Fruit fly (Drosophila melanogaster) whole organism, adult: ENCODE results near the gene qtc.
A peak's percentile ranks its signal among the peaks of the same experiment; 100 is the strongest.

Source experiments
- CG1620 ChIP-seq: fragments of 200-800 bp; sonication (Bioruptor generic); optimal IDR thresholded peaks from 2 replicates; lab custom pipeline; 2016; ENCODE audit warnings: missing biosample characterization, missing genetic modification characterization
- CG5204 ChIP-seq: fragments of 200-800 bp; sonication (Bioruptor generic); optimal IDR thresholded peaks from 2 replicates; lab custom pipeline; 2016; ENCODE audit warnings: missing biosample characterization, missing genetic modification characterization
- Clk ChIP-seq: fragments of 200-800 bp; sonication (Bioruptor generic); optimal IDR thresholded peaks from 2 replicates; lab custom pipeline; 2017; ENCODE audit warnings: missing biosample characterization, missing genetic modification characterization
- bab1 ChIP-seq: fragments of 200-800 bp; sonication (Bioruptor generic); optimal IDR thresholded peaks from 3 replicates; lab custom pipeline; 2019; ENCODE audit warnings: missing biosample characterization, mild to moderate bottlenecking, missing genetic modification characterization, moderate library complexity
- toe ChIP-seq: fragments of 200-800 bp; sonication (Bioruptor generic); optimal IDR thresholded peaks from 2 replicates; lab custom pipeline; 2016; ENCODE audit warnings: missing biosample characterization, missing genetic modification characterization

DNA sequence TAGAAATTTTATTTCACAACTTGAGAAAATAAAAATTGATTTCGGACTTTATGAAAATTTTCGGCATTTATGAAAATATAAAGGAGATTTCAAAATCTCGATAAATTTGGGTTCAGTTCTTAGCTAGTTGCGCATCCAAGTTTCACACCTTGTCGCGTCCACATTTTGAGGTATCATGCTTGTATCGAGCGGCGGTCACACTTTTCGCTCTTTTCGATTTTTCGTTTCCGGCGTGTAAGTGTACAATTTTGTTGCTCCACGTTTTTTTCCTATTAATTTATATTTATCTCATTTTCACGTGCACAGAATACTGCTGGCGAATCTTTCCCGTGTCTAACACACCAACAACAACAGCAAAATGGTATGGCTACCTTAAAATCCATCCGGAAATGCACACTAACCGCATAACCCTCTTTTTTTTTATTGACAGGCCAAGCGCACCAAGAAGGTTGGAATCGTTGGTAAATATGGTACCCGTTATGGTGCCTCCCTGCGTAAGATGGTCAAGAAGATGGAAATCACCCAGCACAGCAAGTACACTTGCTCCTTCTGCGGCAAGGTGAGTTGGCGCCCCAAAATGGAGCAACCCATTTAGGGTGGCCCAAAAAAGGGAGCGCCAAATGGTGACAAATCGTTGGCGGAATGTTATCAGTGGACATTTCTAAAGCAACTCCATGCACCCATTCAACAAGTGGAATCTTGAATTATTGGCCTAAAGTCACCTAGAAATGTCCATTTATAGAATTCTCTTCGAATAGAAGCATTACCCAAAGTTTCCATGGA, 10.4 kb downstream of the qtc start, which contains the start of gene RpL37A:
- TF ChIP-seq Clk (peak; percentile 61), CG1620 (peak; percentile 86), toe (GFP tag; lab: Kevin White, UChicago) (no peak), CG5204 (no peak), bab1 (peak; percentile 85)
